Fruit fly (Drosophila melanogaster): ENCODE data around the gene CG10300.

Gene CG10300

dm6 chr3R:23728086-23728485 lies 16.8 kb downstream of the CG10300 start:
- TF ChIP-seq Eip75B (GFP tag; optimal IDR thresholded peaks at IDR 0.05) (peak; percentile 16), CG6163 (GFP tag; IDR thresholded peaks at IDR 0.05) (peak; percentile 81), CG3032 (tag; optimal IDR thresholded peaks at IDR 0.05) (peak; percentile 27), Ets96B (tag; optimal IDR thresholded peaks at IDR 0.05) (peak; percentile 16), lz (GFP tag; optimal IDR thresholded peaks at IDR 0.05) (no peak), CG8119 (GFP tag; IDR thresholded peaks at IDR 0.05) (peak; percentile 74; the same call in 2 of the 3 replicates), CG10631 (GFP tag; optimal IDR thresholded peaks at IDR 0.05) (no peak), CG32006 (GFP tag; optimal IDR thresholded peaks at IDR 0.05) (peak; percentile 21), Gug (GFP tag; IDR thresholded peaks at IDR 0.05) (no peak), Smox (GFP tag; optimal IDR thresholded peaks at IDR 0.05) (no peak), acj6 (GFP tag; optimal IDR thresholded peaks at IDR 0.05) (no peak), dsx (GFP tag; optimal IDR thresholded peaks at IDR 0.05; ENCODE audit: poor library complexity, severe bottlenecking) (peak; percentile 46), CG6808 (GFP tag; optimal IDR thresholded peaks at IDR 0.05) (peak; percentile 65), Sox15 (GFP tag; optimal IDR thresholded peaks at IDR 0.05) (no peak), CG15336 (GFP tag; IDR thresholded peaks at IDR 0.05) (peak; percentile 36; the same call in 1 of the 2 replicates), Hr38 (GFP tag; optimal IDR thresholded peaks at IDR 0.05) (no peak), fd59A (GFP tag; optimal IDR thresholded peaks at IDR 0.05) (no peak), CG11762 (GFP tag; optimal IDR thresholded peaks at IDR 0.05; ENCODE audit: insufficient read depth) (no peak), Sox102F (GFP tag; optimal IDR thresholded peaks at IDR 0.05) (no peak), CG16779 (tag; optimal IDR thresholded peaks at IDR 0.05) (peak; percentile 66), CG34406 (GFP tag; optimal IDR thresholded peaks at IDR 0.05) (no peak), topi (GFP tag; optimal IDR thresholded peaks at IDR 0.05) (no peak), salr (GFP tag; optimal IDR thresholded peaks at IDR 0.05) (no peak), CG6854 (GFP tag; optimal IDR thresholded peaks at IDR 0.05) (no peak), Hr39 (GFP tag; optimal IDR thresholded peaks at IDR 0.05) (no peak), CG9139 (GFP tag; optimal IDR thresholded peaks at IDR 0.05) (peak; percentile 61), CG6276 (GFP tag; optimal IDR thresholded peaks at IDR 0.05) (peak; percentile 49), ss (GFP tag; optimal IDR thresholded peaks at IDR 0.05) (peak; percentile 60 to 77), CG6792 (GFP tag; optimal IDR thresholded peaks at IDR 0.05) (no peak), OdsH (GFP tag; optimal IDR thresholded peaks at IDR 0.05) (no peak), Eip78C (GFP tag) (peak; percentile 71), CG31627 (GFP tag; optimal IDR thresholded peaks at IDR 0.05) (no peak), pdm3 (GFP tag; optimal IDR thresholded peaks at IDR 0.05) (no peak), CG4318 (GFP tag; optimal IDR thresholded peaks at IDR 0.05) (no peak), fd85E (GFP tag; optimal IDR thresholded peaks at IDR 0.05) (no peak), CG1621 (tag; optimal IDR thresholded peaks at IDR 0.05) (peak; percentile 8), CG8632 (GFP tag; optimal IDR thresholded peaks at IDR 0.05) (no peak), CG3919 (GFP tag; optimal IDR thresholded peaks at IDR 0.05) (no peak), spab (GFP tag; optimal IDR thresholded peaks at IDR 0.05) (peak; percentile 6), CG11902 (GFP tag; optimal IDR thresholded peaks at IDR 0.05) (no peak), net (GFP tag; optimal IDR thresholded peaks at IDR 0.05) (peak; percentile 33), eg (GFP tag; IDR thresholded peaks at IDR 0.05) (peak; percentile 78), Sox14 (GFP tag; optimal IDR thresholded peaks at IDR 0.05) (no peak), fkh (GFP tag; optimal IDR thresholded peaks at IDR 0.05) (peak; percentile 12), cyc (GFP tag; optimal IDR thresholded peaks at IDR 0.05) (no peak), CG10669 (GFP tag; optimal IDR thresholded peaks at IDR 0.05) (peak; percentile 44), dac (GFP tag; optimal IDR thresholded peaks at IDR 0.05) (no peak), CG8319 (GFP tag; optimal IDR thresholded peaks at IDR 0.05) (no peak), CG11294 (GFP tag; IDR thresholded peaks at IDR 0.05) (no peak), Hr4 (GFP tag; optimal IDR thresholded peaks at IDR 0.05) (no peak), Eip93F (GFP tag; optimal IDR thresholded peaks at IDR 0.05) (peak; percentile 1), CG7368 (GFP tag; optimal IDR thresholded peaks at IDR 0.05) (no peak), svp (GFP tag) (peak; percentile 74)
